Worm (Caenorhabditis elegans) whole organism, late embryonic: ENCODE data around the gene rpl-42.

Source experiments
- C38D4.7 ChIP-seq: fragments of 200-800 bp; sonication (Bioruptor generic); optimal IDR thresholded peaks from 2 replicates; lab custom pipeline; 2018; ENCODE audit warnings: mild to moderate bottlenecking, missing genetic modification characterization, moderate library complexity, missing compliant biosample characterization
- K02D7.2 ChIP-seq: sonication (generic microtip); optimal IDR thresholded peaks from 2 replicates; lab custom pipeline; 2017; ENCODE audit warnings: mild to moderate bottlenecking, missing genetic modification characterization, missing compliant biosample characterization
- T23F11.4 ChIP-seq: fragments of 200-800 bp; sonication (Bioruptor generic); optimal IDR thresholded peaks from 2 replicates; lab custom pipeline; 2018; ENCODE audit warnings: mild to moderate bottlenecking, missing genetic modification characterization, missing compliant biosample characterization
- Y22D7AL.16 ChIP-seq: sonication (generic microtip); optimal IDR thresholded peaks from 2 replicates; lab custom pipeline; 2016; ENCODE audit warnings: missing genetic modification characterization, missing compliant biosample characterization
- ceh-14 ChIP-seq: sonication (generic microtip); optimal IDR thresholded peaks from 2 replicates; lab custom pipeline; 2016; ENCODE audit warnings: missing genotype, missing genetic modification characterization, missing compliant biosample characterization
- ceh-18 ChIP-seq: sonication (generic microtip); optimal IDR thresholded peaks from 2 replicates; lab custom pipeline; 2016; ENCODE audit warnings: missing genetic modification characterization, missing compliant biosample characterization
- ceh-31 ChIP-seq: sonication (generic microtip); optimal IDR thresholded peaks from 2 replicates; lab custom pipeline; 2016; ENCODE audit warnings: missing genetic modification characterization, missing compliant biosample characterization
- ceh-34 ChIP-seq: sonication (generic microtip); optimal IDR thresholded peaks from 2 replicates; lab custom pipeline; 2016; ENCODE audit warnings: mild to moderate bottlenecking, missing genetic modification characterization, missing compliant biosample characterization
- ceh-6 ChIP-seq: fragments of 200-800 bp; sonication (Bioruptor generic); optimal IDR thresholded peaks from 2 replicates; lab custom pipeline; 2018; ENCODE audit warnings: mild to moderate bottlenecking, missing genetic modification characterization, missing compliant biosample characterization
- che-1 ChIP-seq: sonication (generic microtip); optimal IDR thresholded peaks from 2 replicates; lab custom pipeline; 2016; ENCODE audit warnings: mild to moderate bottlenecking, missing genetic modification characterization, missing compliant biosample characterization
- dmd-4 ChIP-seq: sonication (generic microtip); optimal IDR thresholded peaks from 2 replicates; lab custom pipeline; 2016; ENCODE audit warnings: borderline replicate concordance, missing genetic modification characterization, missing compliant biosample characterization
- dve-1 ChIP-seq: sonication (generic microtip); optimal IDR thresholded peaks from 2 replicates; lab custom pipeline; 2017; ENCODE audit warnings: antibody characterized with exemption, mild to moderate bottlenecking, missing genetic modification characterization, missing compliant biosample characterization
- elt-2 ChIP-seq: sonication (generic microtip); optimal IDR thresholded peaks from 2 replicates; lab custom pipeline; 2016; ENCODE audit warnings: missing genetic modification reagents, missing genetic modification characterization, missing compliant biosample characterization
- ets-4 ChIP-seq: sonication (generic microtip); optimal IDR thresholded peaks from 2 replicates; lab custom pipeline; 2016; ENCODE audit warnings: missing genetic modification characterization, missing compliant biosample characterization
- fkh-6 ChIP-seq: sonication (generic microtip); optimal IDR thresholded peaks from 2 replicates; lab custom pipeline; 2016; ENCODE audit warnings: missing genetic modification characterization, missing compliant biosample characterization
- hlh-13 ChIP-seq: fragments of 200-800 bp; sonication (Bioruptor generic); optimal IDR thresholded peaks from 2 replicates; lab custom pipeline; 2018; ENCODE audit warnings: mild to moderate bottlenecking, missing genetic modification characterization, missing compliant biosample characterization
- hlh-15 ChIP-seq: sonication (generic microtip); optimal IDR thresholded peaks from 2 replicates; lab custom pipeline; 2016; ENCODE audit warnings: missing genetic modification characterization, missing compliant biosample characterization
- hlh-30 ChIP-seq: sonication (generic microtip); optimal IDR thresholded peaks from 2 replicates; lab custom pipeline; 2017; ENCODE audit warnings: antibody characterized with exemption, missing genetic modification characterization, missing compliant biosample characterization; ENCODE audit not compliant: insufficient read depth
- hlh-6 ChIP-seq: sonication (generic microtip); optimal IDR thresholded peaks from 2 replicates; lab custom pipeline; 2016; ENCODE audit warnings: missing genotype, missing genetic modification characterization, missing compliant biosample characterization
- lim-6 ChIP-seq: sonication (generic microtip); optimal IDR thresholded peaks from 2 replicates; lab custom pipeline; 2016; ENCODE audit warnings: missing genetic modification characterization, missing compliant biosample characterization
- lin-11 ChIP-seq: fragments of 200-800 bp; sonication (Bioruptor generic); optimal IDR thresholded peaks from 2 replicates; lab custom pipeline; 2018; ENCODE audit warnings: mild to moderate bottlenecking, missing genetic modification characterization, missing compliant biosample characterization
- nfya-1 ChIP-seq: sonication (generic microtip); optimal IDR thresholded peaks from 2 replicates; lab custom pipeline; 2017; ENCODE audit warnings: missing genetic modification characterization, mild to moderate bottlenecking, missing compliant biosample characterization, antibody characterized with exemption, moderate library complexity
- pag-3 ChIP-seq: sonication (generic microtip); optimal IDR thresholded peaks from 2 replicates; lab custom pipeline; 2016; ENCODE audit warnings: missing compliant biosample characterization, missing genetic modification characterization, borderline replicate concordance
- pat-9 ChIP-seq: fragments of 200-800 bp; sonication (Bioruptor generic); optimal IDR thresholded peaks from 2 replicates; lab custom pipeline; 2018; ENCODE audit warnings: mild to moderate bottlenecking, missing genetic modification characterization, moderate library complexity, missing compliant biosample characterization
- pqm-1 ChIP-seq: sonication (generic microtip); optimal IDR thresholded peaks from 2 replicates; lab custom pipeline; 2016; ENCODE audit warnings: missing genetic modification characterization, missing compliant biosample characterization
- rnt-1 ChIP-seq: sonication (generic microtip); optimal IDR thresholded peaks from 2 replicates; lab custom pipeline; 2016; ENCODE audit warnings: missing genetic modification characterization, missing compliant biosample characterization
- sdc-2 ChIP-seq: sonication (generic microtip); optimal IDR thresholded peaks from 2 replicates; lab custom pipeline; 2016; ENCODE audit warnings: missing genotype, missing genetic modification characterization, missing compliant biosample characterization
- sox-2 ChIP-seq: fragments of 200-800 bp; sonication (Bioruptor generic); IDR thresholded peaks from 2 replicates; pipeline ENCODE4 v1.3.6; 2022; ENCODE audit warnings: missing genetic modification reagents, missing genetic modification characterization, missing compliant biosample characterization
- syd-9 ChIP-seq: sonication (generic microtip); optimal IDR thresholded peaks from 2 replicates; lab custom pipeline; 2016; ENCODE audit warnings: mild to moderate bottlenecking, missing genetic modification characterization, moderate library complexity, missing compliant biosample characterization
- tbx-2 ChIP-seq: sonication (generic microtip); optimal IDR thresholded peaks from 2 replicates; lab custom pipeline; 2016; ENCODE audit warnings: missing genetic modification characterization, missing compliant biosample characterization
- unc-3 ChIP-seq, 2 experiments: fragments of 200-800 bp in 1 of 2; sonication (Bioruptor generic) in 1 of 2; sonication (generic microtip) in 1 of 2; conservative IDR thresholded peaks in 1 of 2; optimal IDR thresholded peaks in 1 of 2; 2 replicates each; pipeline versions ENCODE4 v1.3.6 to Lab custom; 2016 to 2022; ENCODE audit warnings: missing compliant biosample characterization in 2 of 2, missing genetic modification characterization in 2 of 2, missing genetic modification reagents in 1 of 2
- unc-42 ChIP-seq: sonication (generic microtip); optimal IDR thresholded peaks from 2 replicates; lab custom pipeline; 2016; ENCODE audit warnings: missing genotype, missing genetic modification characterization, missing compliant biosample characterization
- unc-55 ChIP-seq: sonication (generic microtip); optimal IDR thresholded peaks from 2 replicates; lab custom pipeline; 2017; ENCODE audit warnings: missing biosample characterization, missing genetic modification reagents, missing genetic modification characterization

The rpl-42 gene

DNA sequence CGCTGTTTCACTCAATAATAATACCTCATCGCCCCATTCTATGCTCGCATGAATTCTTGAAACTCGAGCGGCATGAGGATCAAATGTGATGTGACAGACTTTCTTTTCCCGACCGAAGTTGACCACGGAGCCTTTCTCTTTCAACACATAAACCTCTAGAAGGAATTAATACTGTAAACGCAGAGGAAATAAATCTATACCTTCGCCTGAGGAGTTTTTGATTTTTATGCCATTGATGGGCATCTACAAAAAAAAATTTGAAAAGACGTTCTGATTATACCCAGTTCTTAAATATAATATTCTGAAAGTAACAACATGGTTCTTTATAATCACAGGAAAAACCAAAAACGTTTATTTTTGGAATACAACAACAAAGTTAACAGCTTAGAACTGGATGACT lies 3.7 kb downstream of the rpl-42 start, which contains the start of gene nbs-1:
Gene nbs-1 (minus strand): TSS at position 246 of the 400 bp plus-strand sequence.
- TF ChIP-seq unc-55 (no peak), fkh-6 (tag; lab: Kevin White, UChicago) (no peak), hlh-13 (GFP tag; lab: Kevin White, UChicago) (no peak), Y22D7AL.16 (no peak), lim-6 (tag; lab: Kevin White, UChicago) (no peak), ets-4 (tag; lab: Kevin White, UChicago) (no peak), unc-42 (tag; lab: Kevin White, UChicago) (no peak), che-1 (tag; lab: Kevin White, UChicago) (no peak), syd-9 (no peak), K02D7.2 (tag; lab: Kevin White, UChicago) (no peak), pat-9 (tag; lab: Kevin White, UChicago) (no peak)

DNA sequence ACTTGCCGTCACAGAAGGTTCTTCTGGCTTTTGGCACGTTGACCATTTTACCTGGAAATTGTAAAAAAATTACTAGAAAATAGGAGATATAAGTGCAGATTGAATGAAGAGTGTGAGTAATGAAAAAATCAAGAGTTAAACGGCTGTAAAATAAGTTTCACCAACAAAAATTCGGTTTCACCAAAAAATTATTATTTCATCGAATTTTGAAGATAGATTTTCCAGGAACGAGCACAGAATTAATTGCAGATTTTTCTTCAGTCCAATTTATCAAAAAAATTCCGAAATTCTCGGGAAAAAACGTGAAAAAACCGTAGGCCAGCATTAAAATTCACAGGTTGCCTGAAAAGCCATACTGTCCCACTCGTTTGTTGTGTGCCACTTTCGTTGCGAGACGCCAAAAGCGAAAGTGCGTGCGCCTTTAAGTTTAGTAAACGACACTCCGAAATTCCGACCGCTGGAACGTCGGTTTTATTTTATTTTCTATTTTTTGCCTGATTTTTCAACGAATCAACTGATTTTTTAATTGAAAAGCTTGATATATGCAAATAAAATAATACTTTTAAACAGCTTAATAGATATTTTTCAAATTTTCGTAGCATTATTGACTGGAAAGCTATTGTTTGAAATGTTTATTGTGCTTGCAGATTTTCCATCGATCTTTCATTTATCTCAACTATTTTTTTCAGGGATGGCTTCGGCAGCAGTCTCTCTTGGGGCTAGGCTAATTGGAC lies 4.8 kb downstream of the rpl-42 start, which contains the start of the genes rpl-36.A and nuo-1:
Gene rpl-36.A (minus strand): TSS at position 51 of the 734 bp plus-strand sequence.
Gene nuo-1 (plus strand): TSS at position 684 of the 734 bp plus-strand sequence.
- TF ChIP-seq tbx-2 (tag; lab: Kevin White, UChicago): no peak
- TF ChIP-seq unc-55: peak; percentile 62
- TF ChIP-seq rnt-1 (tag; lab: Kevin White, UChicago): peak; percentile 37
- TF ChIP-seq nfya-1: peak; percentile 87
- no peak for TF ChIP-seq dmd-4 (tag; lab: Kevin White, UChicago)
- TF ChIP-seq hlh-30 (tag; lab: Kevin White, UChicago): peak; percentile 20
- peak; percentile 49 for TF ChIP-seq unc-42 (tag; lab: Kevin White, UChicago)
- peak; percentile 60 for TF ChIP-seq ceh-18 (tag; lab: Kevin White, UChicago)
- peak; percentile 51 for TF ChIP-seq ceh-34 (tag; lab: Kevin White, UChicago)
- TF ChIP-seq ceh-31 (tag; lab: Kevin White, UChicago): peak; percentile 68
- TF ChIP-seq dve-1 (tag; lab: Kevin White, UChicago): peak; percentile 42
- peak; percentile 24 for TF ChIP-seq elt-2
- no peak for TF ChIP-seq pag-3 (tag; lab: Kevin White, UChicago)

DNA sequence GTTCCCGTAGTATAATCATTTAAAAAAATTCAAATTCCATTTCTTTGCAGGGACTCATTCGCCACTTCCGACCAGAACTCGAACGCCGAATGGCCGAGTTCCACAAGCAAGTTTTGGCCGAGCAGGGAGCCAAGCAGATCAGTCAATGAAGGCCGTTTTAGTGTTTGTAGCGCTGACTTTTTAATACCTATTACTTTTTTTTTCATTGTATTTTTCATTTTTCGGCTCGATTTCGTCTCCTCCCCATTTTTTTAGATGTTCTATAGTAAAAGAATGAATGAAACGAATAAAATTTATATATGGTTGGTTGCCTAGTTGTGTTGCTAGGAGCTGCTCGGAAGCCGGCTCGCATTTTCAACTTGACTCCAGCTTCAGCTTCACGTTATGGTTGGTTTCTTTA lies 7.3 kb downstream of the rpl-42 start, which contains the start of gene C09H10.4:
Gene C09H10.4 (plus strand): TSS at position 301 of the 400 bp plus-strand sequence.
- TF ChIP-seq ceh-14 (tag; lab: Kevin White, UChicago) (no peak), hlh-15 (tag; lab: Kevin White, UChicago) (no peak), hlh-6 (tag; lab: Kevin White, UChicago) (no peak), C38D4.7 (GFP tag; lab: Kevin White, UChicago) (no peak), unc-3 (GFP tag; conservative IDR thresholded peaks at IDR 0.05; lab: Robert Waterston, UW) (no peak), unc-3 (tag; optimal IDR thresholded peaks at IDR 0.05; lab: Kevin White, UChicago) (no peak), sox-2 (GFP tag; lab: Robert Waterston, UW) (no peak), sdc-2 (no peak), unc-42 (tag; lab: Kevin White, UChicago) (no peak), pqm-1 (tag; lab: Kevin White, UChicago) (no peak), T23F11.4 (GFP tag; lab: Kevin White, UChicago) (no peak), ceh-6 (GFP tag; lab: Kevin White, UChicago) (no peak), ceh-31 (tag; lab: Kevin White, UChicago) (no peak), fkh-6 (tag; lab: Kevin White, UChicago) (no peak), lin-11 (tag; lab: Kevin White, UChicago) (no peak)
- TF ChIP-seq, all 69 proteins: peak for 0

DNA sequence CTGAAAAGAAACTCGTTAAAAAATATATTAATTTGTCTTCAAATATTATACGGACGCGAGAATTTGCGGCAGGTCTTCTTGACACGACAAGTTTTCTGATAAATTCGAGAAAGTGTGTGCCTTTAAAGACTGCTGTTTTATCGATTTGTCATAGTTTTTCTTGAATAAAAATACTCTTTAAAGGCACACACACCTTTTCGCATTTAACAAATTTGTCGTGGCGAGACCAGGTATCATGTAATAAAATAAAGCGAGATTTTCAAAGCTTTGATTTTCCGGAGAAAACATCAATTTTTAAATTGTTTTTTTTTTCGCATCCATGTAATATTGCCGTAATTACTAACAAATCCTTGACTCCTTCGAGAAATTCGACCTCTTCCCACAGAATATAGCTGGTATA lies 8.7 kb downstream of the rpl-42 start:
- TF ChIP-seq lin-11 (tag; lab: Kevin White, UChicago): no peak
